Worm (Caenorhabditis elegans) whole organism, midembryonic: Measurements from ENCODE around the gene F56B3.9.

Experiments used
- cog-1 ChIP-seq: sonication (generic microtip); optimal IDR thresholded peaks from 2 replicates; lab custom pipeline; 2016; ENCODE audit warnings: missing genetic modification characterization, missing compliant biosample characterization
- flt-1 ChIP-seq: fragments of 200-800 bp; sonication (Bioruptor generic); IDR thresholded peaks from 2 replicates; pipeline ENCODE4 v1.3.6; 2022; ENCODE audit warnings: missing genetic modification characterization, missing compliant biosample characterization
- klf-2 ChIP-seq: fragments of 200-800 bp; sonication (Bioruptor generic); conservative IDR thresholded peaks from 2 replicates; pipeline ENCODE4 v1.3.6; 2022; ENCODE audit warnings: missing genetic modification reagents, missing genetic modification characterization, missing compliant biosample characterization
- tab-1 ChIP-seq: fragments of 200-800 bp; sonication (Bioruptor generic); IDR thresholded peaks from 2 replicates; pipeline ENCODE4 v1.3.6; 2022; ENCODE audit warnings: missing genetic modification characterization, missing compliant biosample characterization
- ztf-23 ChIP-seq: fragments of 200-800 bp; sonication (Bioruptor generic); IDR thresholded peaks from 2 replicates; pipeline ENCODE4 v1.3.6; 2022; ENCODE audit warnings: missing genetic modification reagents, missing genetic modification characterization, missing compliant biosample characterization
- ztf-29 ChIP-seq: fragments of 200-800 bp; sonication (Bioruptor generic); IDR thresholded peaks from 2 replicates; pipeline ENCODE4 v1.3.6; 2022; ENCODE audit warnings: missing genetic modification reagents, missing genetic modification characterization, missing compliant biosample characterization

ce11 chrIV:763377-764063, 7.6 kb upstream of the F56B3.9 start, which contains the start of gene col-103:
- no peak for TF ChIP-seq flt-1
- no peak for TF ChIP-seq cog-1 (tag; lab: Kevin White, UChicago)
- no peak for TF ChIP-seq ztf-29
- no peak for TF ChIP-seq tab-1 (GFP tag; lab: Robert Waterston, UW)
- TF ChIP-seq ztf-23 (GFP tag; lab: Robert Waterston, UW), result no peak
- TF ChIP-seq klf-2 (GFP tag; lab: Robert Waterston, UW), result no peak
